Worm (Caenorhabditis elegans): ENCODE data around the gene ZK1240.6.

Gene ZK1240.6

ce11 chrII:2277418-2277817, 45.3 kb downstream of the ZK1240.6 start, which contains the start of gene K09F6.15:
Gene K09F6.15, minus strand, starts transcription at chrII:2277518.
- TF ChIP-seq zip-8 (tag; optimal IDR thresholded peaks at IDR 0.05): no peak
- no peak for TF ChIP-seq lsy-2 (tag; optimal IDR thresholded peaks at IDR 0.05)
- TF ChIP-seq ham-2 (GFP tag; optimal IDR thresholded peaks at IDR 0.05): no peak
- TF ChIP-seq pha-4 (tag; optimal IDR thresholded peaks at IDR 0.05): no peak
- no peak for TF ChIP-seq mab-5 (tag; optimal IDR thresholded peaks at IDR 0.05)
- TF ChIP-seq ceh-83 (GFP tag; optimal IDR thresholded peaks at IDR 0.05): no peak
- TF ChIP-seq flh-1 (GFP tag; optimal IDR thresholded peaks at IDR 0.05): no peak
- TF ChIP-seq blmp-1 (tag; optimal IDR thresholded peaks at IDR 0.05): no peak
- TF ChIP-seq tbx-8 (GFP tag; optimal IDR thresholded peaks at IDR 0.05): no peak
- TF ChIP-seq ztf-11 (tag; optimal IDR thresholded peaks at IDR 0.05): no peak
- TF ChIP-seq nhr-2 (tag; optimal IDR thresholded peaks at IDR 0.05): no peak
- TF ChIP-seq nhr-12 (tag; optimal IDR thresholded peaks at IDR 0.05): no peak
- TF ChIP-seq nhr-76 (tag; optimal IDR thresholded peaks at IDR 0.05): no peak
- no peak for TF ChIP-seq sptf-1 (tag; optimal IDR thresholded peaks at IDR 0.05)

ce11 chrII:2273750-2274149, 49.0 kb downstream of the ZK1240.6 start:
- TF ChIP-seq zip-8 (tag; optimal IDR thresholded peaks at IDR 0.05) (no peak), unc-62 (GFP tag; optimal IDR thresholded peaks at IDR 0.05) (no peak), sem-2 (GFP tag; optimal IDR thresholded peaks at IDR 0.05) (no peak), lin-32 (GFP tag; optimal IDR thresholded peaks at IDR 0.05) (no peak), mab-5 (tag; optimal IDR thresholded peaks at IDR 0.05) (no peak), sptf-1 (tag; optimal IDR thresholded peaks at IDR 0.05) (no peak), elt-3 (tag; optimal IDR thresholded peaks at IDR 0.05) (no peak), nhr-12 (tag; optimal IDR thresholded peaks at IDR 0.05) (no peak), mep-1 (tag; optimal IDR thresholded peaks at IDR 0.05) (no peak), mls-2 (tag; optimal IDR thresholded peaks at IDR 0.05) (no peak), bed-3 (GFP tag; optimal IDR thresholded peaks at IDR 0.05) (no peak), cnd-1 (tag; optimal IDR thresholded peaks at IDR 0.05) (no peak), pha-4 (tag; optimal IDR thresholded peaks at IDR 0.05) (no peak), flh-1 (GFP tag; optimal IDR thresholded peaks at IDR 0.05) (no peak), elt-1 (tag; optimal IDR thresholded peaks at IDR 0.05; ENCODE audit: borderline replicate concordance, insufficient read depth) (no peak), M03D4.4 (tag; optimal IDR thresholded peaks at IDR 0.05) (no peak)
